Fruit fly (Drosophila melanogaster): ENCODE measurements around the gene Root.

- TF ChIP-seq Ets98B (GFP tag; IDR thresholded peaks at IDR 0.05) (no peak), rn (GFP tag; IDR thresholded peaks at IDR 0.05) (no peak), fd96Ca (GFP tag; IDR thresholded peaks at IDR 0.05) (no peak), EcR (GFP tag; optimal IDR thresholded peaks at IDR 0.05) (no peak), CG10348 (GFP tag; IDR thresholded peaks at IDR 0.05) (no peak)
Measured at dm6 chr3R:24162774-24163555, 49.9 kb downstream of the Root start, which contains the start of gene mRpS24.
